Worm (Caenorhabditis elegans) whole organism, mixed stage, embryonic: ENCODE data around the gene Y55F3AM.11.

Experiments
- hlh-1 ChIP-seq: fragments of 150-350 bp; optimal IDR thresholded peaks from 2 replicates; lab custom pipeline; 2014; ENCODE audit warnings: missing biosample characterization, missing genetic modification reagents, missing genetic modification characterization
- lin-32 ChIP-seq: fragments of 200-800 bp; sonication (Bioruptor generic); optimal IDR thresholded peaks from 2 replicates; lab custom pipeline; 2018; ENCODE audit warnings: mild to moderate bottlenecking, missing genetic modification characterization, missing compliant biosample characterization

DNA sequence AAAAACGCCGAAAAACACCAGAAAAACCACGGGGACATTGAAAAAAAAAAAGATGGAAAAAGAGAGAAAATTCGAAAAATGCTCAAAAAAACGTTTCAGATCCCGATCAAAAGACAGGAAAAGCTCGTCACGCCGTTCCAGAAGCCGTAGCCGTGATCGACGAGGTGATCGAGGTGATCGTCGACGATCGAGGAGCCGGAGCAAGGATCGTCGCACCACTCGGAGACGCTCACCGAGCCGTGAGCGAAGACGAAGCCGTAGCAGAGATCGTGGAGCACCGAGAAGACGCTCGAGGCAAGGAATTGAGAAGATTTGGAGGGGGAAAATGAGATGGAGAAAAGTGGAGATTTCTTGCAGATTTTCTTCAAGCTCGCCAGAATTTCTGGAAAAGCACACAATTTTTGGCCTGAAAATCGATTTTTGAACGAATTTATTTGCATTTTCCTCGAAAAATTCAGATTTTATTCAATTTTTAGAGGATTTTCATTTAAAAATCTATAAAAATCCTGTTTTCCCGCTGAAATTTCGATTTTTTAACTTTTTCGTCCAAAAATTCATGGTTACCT, 30.9 kb downstream of the Y55F3AM.11 start:
- TF ChIP-seq hlh-1 (tag; lab: Kevin White, UChicago) (no peak), lin-32 (GFP tag; lab: Kevin White, UChicago) (no peak)
